Comparison of ENCODE assay signal across 8 worm cellular contexts in genomic region chrII:8126132-8126531, ce11.
TF ChIP-seq lines count a peak whose summit lies in the region.

No protein-coding gene starts in this region.

TF ChIP-seq in whole organism, L1 larva, 84 proteins besides CTCF, POLR2A, EP300 and RAD21 (continues in another document):
- TF ChIP-seq unc-86 (tag; optimal IDR thresholded peaks at IDR 0.05; lab: Kevin White, UChicago), result peak; percentile 30
- TF ChIP-seq mab-9 (GFP tag; IDR thresholded peaks at IDR 0.05; lab: Robert Waterston, UW), result no peak
- TF ChIP-seq ceh-8 (GFP tag; optimal IDR thresholded peaks at IDR 0.05; lab: Kevin White, UChicago), result no peak
- no peak for TF ChIP-seq lin-15B (tag; optimal IDR thresholded peaks at IDR 0.05; lab: Kevin White, UChicago)
- peak; percentile 30 for TF ChIP-seq blmp-1 (tag; optimal IDR thresholded peaks at IDR 0.05; lab: Kevin White, UChicago)
- no peak for TF ChIP-seq ztf-4 (tag; optimal IDR thresholded peaks at IDR 0.05; lab: Kevin White, UChicago)
- TF ChIP-seq lir-3 (tag; optimal IDR thresholded peaks at IDR 0.05; lab: Kevin White, UChicago; ENCODE audit: poor library complexity), result no peak
- TF ChIP-seq nhr-12 (tag; optimal IDR thresholded peaks at IDR 0.05; lab: Kevin White, UChicago), result no peak
- TF ChIP-seq fkh-10 (GFP tag; optimal IDR thresholded peaks at IDR 0.05; lab: Kevin White, UChicago), result peak; percentile 7
- peak; percentile 8 for TF ChIP-seq nhr-19 (GFP tag; conservative IDR thresholded peaks at IDR 0.05; lab: Robert Waterston, UW)
- TF ChIP-seq nhr-47 (tag; optimal IDR thresholded peaks at IDR 0.05; lab: Kevin White, UChicago), result peak; percentile 45

TF ChIP-seq in whole organism, L2 larva, 48 proteins besides CTCF, POLR2A, EP300 and RAD21 (continues in another document):
- TF ChIP-seq ztf-1 (GFP tag; conservative IDR thresholded peaks at IDR 0.05; lab: Robert Waterston, UW), result no peak
- TF ChIP-seq nhr-6 (tag; optimal IDR thresholded peaks at IDR 0.05; lab: Kevin White, UChicago), result no peak
- TF ChIP-seq unc-55 (GFP tag; optimal IDR thresholded peaks at IDR 0.05; lab: Kevin White, UChicago), result peak; percentile 70
- TF ChIP-seq nhr-23 (tag; optimal IDR thresholded peaks at IDR 0.05; lab: Kevin White, UChicago), result no peak
- no peak for TF ChIP-seq dmd-4 (tag; optimal IDR thresholded peaks at IDR 0.05; lab: Kevin White, UChicago)
- TF ChIP-seq unc-62 (GFP tag; optimal IDR thresholded peaks at IDR 0.05; lab: Kevin White, UChicago), result no peak
- TF ChIP-seq ama-1 (optimal IDR thresholded peaks at IDR 0.05; lab: Kevin White, UChicago), result no peak
- no peak for TF ChIP-seq nhr-10 (tag; optimal IDR thresholded peaks at IDR 0.05; lab: Kevin White, UChicago)
- peak; percentile 66 for TF ChIP-seq sem-4 (tag; optimal IDR thresholded peaks at IDR 0.05; lab: Kevin White, UChicago)
- TF ChIP-seq nhr-11 (tag; optimal IDR thresholded peaks at IDR 0.05; lab: Kevin White, UChicago), result no peak
- TF ChIP-seq blmp-1 (tag; optimal IDR thresholded peaks at IDR 0.05; lab: Kevin White, UChicago; ENCODE audit: insufficient read depth), result no peak
- peak; percentile 26 for TF ChIP-seq lin-11 (tag; optimal IDR thresholded peaks at IDR 0.05; lab: Kevin White, UChicago)

TF ChIP-seq in whole organism, L3 larva, 47 proteins besides CTCF, POLR2A, EP300 and RAD21 (continues in another document):
- TF ChIP-seq ceh-82 (tag; optimal IDR thresholded peaks at IDR 0.05; lab: Kevin White, UChicago) (no peak), nhr-76 (tag; optimal IDR thresholded peaks at IDR 0.05; lab: Kevin White, UChicago) (no peak), eor-1 (tag; optimal IDR thresholded peaks at IDR 0.05; lab: Kevin White, UChicago) (no peak), pha-4 (tag; optimal IDR thresholded peaks at IDR 0.05; lab: Kevin White, UChicago) (peak; percentile 14), tbx-2 (tag; optimal IDR thresholded peaks at IDR 0.05; lab: Kevin White, UChicago) (no peak), egl-5 (tag; optimal IDR thresholded peaks at IDR 0.05; lab: Kevin White, UChicago) (no peak), nhr-77 (tag; optimal IDR thresholded peaks at IDR 0.05; lab: Kevin White, UChicago) (no peak), sea-2 (GFP tag; optimal IDR thresholded peaks at IDR 0.05; lab: Kevin White, UChicago) (no peak), elt-1 (tag; optimal IDR thresholded peaks at IDR 0.05; lab: Kevin White, UChicago) (no peak), daf-12 (tag; optimal IDR thresholded peaks at IDR 0.05; lab: Kevin White, UChicago) (no peak), nhr-12 (tag; optimal IDR thresholded peaks at IDR 0.05; lab: Kevin White, UChicago) (no peak), nhr-67 (tag; optimal IDR thresholded peaks at IDR 0.05; lab: Kevin White, UChicago) (no peak), nhr-237 (tag; optimal IDR thresholded peaks at IDR 0.05; lab: Kevin White, UChicago) (no peak)

TF ChIP-seq in whole organism, L4 larva, 104 proteins besides CTCF, POLR2A, EP300 and RAD21 (continues in another document):
- TF ChIP-seq skn-1 (tag; optimal IDR thresholded peaks at IDR 0.05; lab: Kevin White, UChicago) (no peak), dpl-1 (GFP tag; optimal IDR thresholded peaks at IDR 0.05; lab: Kevin White, UChicago) (peak; percentile 4), Y5F2A.4 (GFP tag; optimal IDR thresholded peaks at IDR 0.05; lab: Kevin White, UChicago) (no peak), hlh-11 (tag; optimal IDR thresholded peaks at IDR 0.05; lab: Kevin White, UChicago) (peak; percentile 69), lsy-2 (tag; optimal IDR thresholded peaks at IDR 0.05; lab: Kevin White, UChicago) (peak; percentile 59 to 75), nhr-237 (tag; optimal IDR thresholded peaks at IDR 0.05; lab: Kevin White, UChicago) (no peak), nhr-48 (tag; optimal IDR thresholded peaks at IDR 0.05; lab: Kevin White, UChicago) (no peak), arid-1 (GFP tag; conservative IDR thresholded peaks at IDR 0.05; lab: Robert Waterston, UW) (0 out of 2 replicates have a peak, but pooled peaks have one; percentile 22), nhr-10 (tag; optimal IDR thresholded peaks at IDR 0.05; lab: Kevin White, UChicago) (no peak), R02D3.7 (tag; optimal IDR thresholded peaks at IDR 0.05; lab: Kevin White, UChicago) (no peak), lin-13 (GFP tag; optimal IDR thresholded peaks at IDR 0.05; lab: Kevin White, UChicago) (no peak), zfp-3 (GFP tag; conservative IDR thresholded peaks at IDR 0.05; lab: Robert Waterston, UW) (no peak)

TF ChIP-seq in whole organism, early embryonic, 17 proteins besides CTCF, POLR2A, EP300 and RAD21:
- TF ChIP-seq hmg-4 (GFP tag; optimal IDR thresholded peaks at IDR 0.05; lab: Kevin White, UChicago) (peak; percentile 21), ceh-36 (tag; optimal IDR thresholded peaks at IDR 0.05; lab: Kevin White, UChicago) (no peak), pes-1 (GFP tag; IDR thresholded peaks at IDR 0.05; lab: Robert Waterston, UW) (peak; percentile 41; the same call in 1 of the 2 replicates), hmbx-1 (tag; optimal IDR thresholded peaks at IDR 0.05; lab: Kevin White, UChicago) (no peak)

TF ChIP-seq in whole organism, late embryonic, 69 proteins besides CTCF, POLR2A, EP300 and RAD21:
- TF ChIP-seq ceh-31 (tag; optimal IDR thresholded peaks at IDR 0.05; lab: Kevin White, UChicago), result peak; percentile 57
- peak; percentile 16 for TF ChIP-seq ref-2 (tag; optimal IDR thresholded peaks at IDR 0.05; lab: Kevin White, UChicago)
- TF ChIP-seq ceh-14 (tag; optimal IDR thresholded peaks at IDR 0.05; lab: Kevin White, UChicago), result peak; percentile 26
- peak; percentile 39 for TF ChIP-seq ceh-19 (GFP tag; optimal IDR thresholded peaks at IDR 0.05; lab: Kevin White, UChicago)
- TF ChIP-seq hlh-8 (tag; optimal IDR thresholded peaks at IDR 0.05; lab: Kevin White, UChicago), result no peak
- peak; percentile 63 for TF ChIP-seq ceh-48 (tag; optimal IDR thresholded peaks at IDR 0.05; lab: Kevin White, UChicago)
- TF ChIP-seq ceh-18 (tag; optimal IDR thresholded peaks at IDR 0.05; lab: Kevin White, UChicago), result no peak
TF ChIP-seq in whole organism, late embryonic: peak in this region for 5.

TF ChIP-seq in whole organism, midembryonic, 9 proteins besides CTCF, POLR2A, EP300 and RAD21:
- peak; percentile 52 for TF ChIP-seq T22C8.4 (GFP tag; IDR thresholded peaks at IDR 0.05; lab: Robert Waterston, UW)
- TF ChIP-seq tab-1 (GFP tag; IDR thresholded peaks at IDR 0.05; lab: Robert Waterston, UW), result 0 out of 2 replicates have a peak, but pooled peaks have one; percentile 14
- no peak for TF ChIP-seq ztf-23 (GFP tag; IDR thresholded peaks at IDR 0.05; lab: Robert Waterston, UW)
- no peak for TF ChIP-seq ref-1 (GFP tag; conservative IDR thresholded peaks at IDR 0.05; lab: Robert Waterston, UW)
- no peak for TF ChIP-seq med-1 (GFP tag; optimal IDR thresholded peaks at IDR 0.05; lab: Kevin White, UChicago; ENCODE audit: insufficient read depth)
- TF ChIP-seq cog-1 (tag; optimal IDR thresholded peaks at IDR 0.05; lab: Kevin White, UChicago), result no peak
- TF ChIP-seq flt-1 (GFP tag; IDR thresholded peaks at IDR 0.05; lab: Robert Waterston, UW), result no peak
- TF ChIP-seq klf-2 (GFP tag; conservative IDR thresholded peaks at IDR 0.05; lab: Robert Waterston, UW), result peak; percentile 19; the same call in 1 of the 2 replicates
- no peak for TF ChIP-seq ztf-29 (GFP tag; IDR thresholded peaks at IDR 0.05; lab: Robert Waterston, UW)

TF ChIP-seq in whole organism, young adult, 124 proteins besides CTCF, POLR2A, EP300 and RAD21:
- TF ChIP-seq rpc-1 (optimal IDR thresholded peaks at IDR 0.05; lab: Kevin White, UChicago) (no peak), rpc-1 (tag; optimal IDR thresholded peaks at IDR 0.05; lab: Kevin White, UChicago) (no peak), nfya-2 (GFP tag; IDR thresholded peaks at IDR 0.05; lab: Robert Waterston, UW) (no peak), dpff-1 (tag; optimal IDR thresholded peaks at IDR 0.05; lab: Kevin White, UChicago) (no peak), K12H6.12 (tag; optimal IDR thresholded peaks at IDR 0.05; lab: Kevin White, UChicago) (peak; percentile 27), efl-1 (GFP tag; optimal IDR thresholded peaks at IDR 0.05; lab: Kevin White, UChicago) (no peak), ceh-100 (GFP tag; IDR thresholded peaks at IDR 0.05; lab: Robert Waterston, UW) (peak; percentile 37; the same call in 1 of the 2 replicates), ceh-27 (GFP tag; optimal IDR thresholded peaks at IDR 0.05; lab: Kevin White, UChicago) (peak; percentile 21), hmg-1.2 (GFP tag; IDR thresholded peaks at IDR 0.05; lab: Robert Waterston, UW) (peak; percentile 61; the same call in 1 of the 2 replicates), let-607 (tag; optimal IDR thresholded peaks at IDR 0.05; lab: Kevin White, UChicago) (peak; percentile 4 to 17), nfyb-1 (GFP tag; IDR thresholded peaks at IDR 0.05; lab: Robert Waterston, UW) (0 out of 2 replicates have a peak, but pooled peaks have one; percentile 13), ztf-18 (tag; optimal IDR thresholded peaks at IDR 0.05; lab: Kevin White, UChicago) (peak; percentile 8), zfh-2 (GFP tag; conservative IDR thresholded peaks at IDR 0.05; lab: Robert Waterston, UW) (peak; percentile 83), nhr-80 (tag; optimal IDR thresholded peaks at IDR 0.05; lab: Kevin White, UChicago) (peak; percentile 4), fkh-3 (tag; optimal IDR thresholded peaks at IDR 0.05; lab: Kevin White, UChicago) (no peak), mcd-1 (GFP tag; IDR thresholded peaks at IDR 0.05; lab: Robert Waterston, UW) (peak; percentile 23; the same call in 1 of the 2 replicates), cebp-1 (GFP tag; IDR thresholded peaks at IDR 0.05; lab: Robert Waterston, UW) (no peak), cebp-1 (tag; optimal IDR thresholded peaks at IDR 0.05; lab: Kevin White, UChicago) (peak; percentile 57), ztf-6 (GFP tag; IDR thresholded peaks at IDR 0.05; lab: Robert Waterston, UW) (no peak), tbp1 (GFP tag; optimal IDR thresholded peaks at IDR 0.05; lab: Kevin White, UChicago) (peak; percentile 24)
